Fruit fly (Drosophila melanogaster) whole organism, embryonic: ENCODE results near the gene Mocs1.

Source experiments
- Abd-B ChIP-seq: fragments of 200-800 bp; sonication (Bioruptor generic); optimal IDR thresholded peaks from 2 replicates; lab custom pipeline; 2018; ENCODE audit warnings: missing biosample characterization, mild to moderate bottlenecking, missing genetic modification characterization, moderate library complexity
- Awh ChIP-seq: fragments of 200-800 bp; sonication (Bioruptor generic); IDR thresholded peaks from 2 replicates; pipeline ENCODE4, ENCODE4 v1.3.6; 2022; ENCODE audit warnings: missing biosample characterization, missing genetic modification characterization
- CG10543 ChIP-seq: fragments of 200-800 bp; sonication (Bioruptor generic); optimal IDR thresholded peaks from 3 replicates; lab custom pipeline; 2017; ENCODE audit warnings: missing biosample characterization, mild to moderate bottlenecking, missing genetic modification characterization, moderate library complexity
- CG11504 ChIP-seq: fragments of 200-800 bp; sonication (Bioruptor generic); optimal IDR thresholded peaks from 3 replicates; lab custom pipeline; 2019; ENCODE audit warnings: missing biosample characterization, mild to moderate bottlenecking, missing genetic modification characterization, moderate library complexity
- CG12769 ChIP-seq: fragments of 200-800 bp; sonication (Bioruptor generic); optimal IDR thresholded peaks from 2 replicates; lab custom pipeline; 2019; ENCODE audit warnings: missing biosample characterization, mild to moderate bottlenecking, missing genetic modification characterization, moderate library complexity
- CG12942 ChIP-seq: fragments of 200-800 bp; sonication (Bioruptor generic); optimal IDR thresholded peaks from 3 replicates; lab custom pipeline; 2016; ENCODE audit warnings: missing biosample characterization, missing genetic modification characterization
- CG15514 ChIP-seq: fragments of 200-800 bp; sonication (Bioruptor generic); optimal IDR thresholded peaks from 3 replicates; lab custom pipeline; 2017; ENCODE audit warnings: missing biosample characterization, missing genetic modification characterization, mild to moderate bottlenecking, moderate library complexity, missing genetic modification reagents
- CG1603 ChIP-seq: fragments of 200-800 bp; sonication (Bioruptor generic); optimal IDR thresholded peaks from 2 replicates; lab custom pipeline; 2019; ENCODE audit warnings: missing biosample characterization, mild to moderate bottlenecking, missing genetic modification characterization, moderate library complexity
- CG16815 ChIP-seq: fragments of 200-800 bp; sonication (Bioruptor generic); optimal IDR thresholded peaks from 3 replicates; lab custom pipeline; 2017; ENCODE audit warnings: missing biosample characterization, mild to moderate bottlenecking, missing genetic modification characterization
- CG16863 ChIP-seq: fragments of 200-800 bp; sonication (Bioruptor generic); optimal IDR thresholded peaks from 3 replicates; lab custom pipeline; 2016; ENCODE audit warnings: missing biosample characterization, missing genetic modification characterization
- CG17328 ChIP-seq: fragments of 200-800 bp; sonication (Bioruptor generic); IDR thresholded peaks from 2 replicates; pipeline ENCODE4 v1.3.6; 2022; ENCODE audit warnings: missing biosample characterization, missing genetic modification characterization
- CG1792 ChIP-seq: fragments of 200-800 bp; sonication (Bioruptor generic); optimal IDR thresholded peaks from 2 replicates; lab custom pipeline; 2016; ENCODE audit warnings: missing biosample characterization, missing genetic modification characterization
- CG18599 ChIP-seq: fragments of 200-800 bp; sonication (Bioruptor generic); optimal IDR thresholded peaks from 3 replicates; lab custom pipeline; 2017; ENCODE audit warnings: missing biosample characterization, missing genetic modification characterization, mild to moderate bottlenecking, moderate library complexity, missing genetic modification reagents
- CG18619 ChIP-seq: fragments of 200-800 bp; sonication (Bioruptor generic); optimal IDR thresholded peaks from 3 replicates; lab custom pipeline; 2017; ENCODE audit warnings: missing biosample characterization, mild to moderate bottlenecking, missing genetic modification characterization
- CG18764 ChIP-seq: fragments of 200-800 bp; sonication (Bioruptor generic); optimal IDR thresholded peaks from 3 replicates; lab custom pipeline; 2016; ENCODE audit warnings: missing biosample characterization, missing genetic modification characterization
- CG3163 ChIP-seq: fragments of 200-800 bp; sonication (Bioruptor generic); optimal IDR thresholded peaks from 3 replicates; lab custom pipeline; 2016; ENCODE audit warnings: missing biosample characterization, missing genetic modification characterization
- CG4404 ChIP-seq: fragments of 200-800 bp; sonication (Bioruptor generic); IDR thresholded peaks from 2 replicates; pipeline ENCODE4 v1.3.6; 2022; ENCODE audit warnings: missing biosample characterization, missing genetic modification characterization
- CG5953 ChIP-seq: fragments of 200-800 bp; sonication (Bioruptor generic); IDR thresholded peaks from 2 replicates; pipeline ENCODE4 v1.3.6; 2022; ENCODE audit warnings: missing biosample characterization, missing genetic modification characterization
- CG7556 ChIP-seq: fragments of 200-800 bp; sonication (Bioruptor generic); optimal IDR thresholded peaks from 2 replicates; lab custom pipeline; 2017; ENCODE audit warnings: missing biosample characterization, mild to moderate bottlenecking, missing genetic modification characterization
- CG7786 ChIP-seq: fragments of 200-800 bp; sonication (Bioruptor generic); optimal IDR thresholded peaks from 2 replicates; lab custom pipeline; 2016; ENCODE audit warnings: missing biosample characterization, missing genetic modification characterization
- Dek ChIP-seq: fragments of 200-800 bp; sonication (Bioruptor generic); optimal IDR thresholded peaks from 3 replicates; lab custom pipeline; 2019; ENCODE audit warnings: missing biosample characterization, mild to moderate bottlenecking, missing genetic modification characterization, moderate library complexity
- Dref ChIP-seq: fragments of 200-800 bp; sonication (Bioruptor generic); IDR thresholded peaks from 2 replicates; pipeline ENCODE4 v1.3.6; 2022; ENCODE audit warnings: missing biosample characterization, missing genetic modification characterization
- Ets65A ChIP-seq: fragments of 200-800 bp; sonication (Bioruptor generic); peaks from one replicate; lab custom pipeline; 2016; ENCODE audit warnings: missing biosample characterization, missing genetic modification characterization
- Gug ChIP-seq: fragments of 200-800 bp; sonication (Bioruptor generic); IDR thresholded peaks from 4 replicates; pipeline ENCODE4 v1.3.6; 2022; ENCODE audit warnings: missing biosample characterization, missing genetic modification characterization
- H15 ChIP-seq: fragments of 200-800 bp; sonication (Bioruptor generic); IDR thresholded peaks from 3 replicates; pipeline ENCODE4 v1.3.6; 2022; ENCODE audit warnings: missing biosample characterization, missing genetic modification characterization
- Mes4 ChIP-seq: fragments of 200-800 bp; sonication (Bioruptor generic); optimal IDR thresholded peaks from 2 replicates; lab custom pipeline; 2016; ENCODE audit warnings: missing biosample characterization, missing genetic modification characterization
- NFAT ChIP-seq: fragments of 200-800 bp; sonication (Bioruptor generic); IDR thresholded peaks from 2 replicates; pipeline ENCODE4 v1.3.6; 2022; ENCODE audit warnings: missing biosample characterization, missing genetic modification characterization
- Nf-YB ChIP-seq: fragments of 200-800 bp; sonication (Bioruptor generic); optimal IDR thresholded peaks from 3 replicates; lab custom pipeline; 2019; ENCODE audit warnings: missing biosample characterization, mild to moderate bottlenecking, missing genetic modification characterization, moderate library complexity
- Oli ChIP-seq: fragments of 200-800 bp; sonication (Bioruptor generic); optimal IDR thresholded peaks from 2 replicates; lab custom pipeline; 2018; ENCODE audit warnings: missing biosample characterization, mild to moderate bottlenecking, missing genetic modification characterization, moderate library complexity
- Scr ChIP-seq: fragments of 200-800 bp; sonication (Bioruptor generic); IDR thresholded peaks from 2 replicates; pipeline ENCODE4 v1.3.6; 2022; ENCODE audit warnings: missing biosample characterization, missing genetic modification characterization; ENCODE audit not compliant: partially characterized antibody
- Side ChIP-seq: fragments of 200-800 bp; sonication (Bioruptor generic); optimal IDR thresholded peaks from 2 replicates; lab custom pipeline; 2016; ENCODE audit warnings: missing biosample characterization, missing genetic modification characterization
- Tbp ChIP-seq: fragments of >200 bp; optimal IDR thresholded peaks from 2 replicates; lab custom pipeline; 2018; ENCODE audit warnings: missing biosample characterization, missing genetic modification characterization
- bsh ChIP-seq, 2 experiments: fragments of 200-800 bp; sonication (Bioruptor generic); optimal IDR thresholded peaks; 2 replicates each; lab custom pipeline; 2017 to 2018; ENCODE audit warnings: mild to moderate bottlenecking in 2 of 2, missing biosample characterization in 2 of 2, missing genetic modification characterization in 2 of 2, moderate library complexity in 1 of 2
- chinmo ChIP-seq: fragments of 200-800 bp; sonication (Bioruptor generic); IDR thresholded peaks from 4 replicates; pipeline ENCODE4 v1.3.6; 2022; ENCODE audit warnings: missing biosample characterization, missing genetic modification characterization; ENCODE audit not compliant: partially characterized antibody
- chm ChIP-seq: fragments of 200-800 bp; sonication (Bioruptor generic); IDR thresholded peaks from 2 replicates; pipeline ENCODE4 v1.3.6; 2022; ENCODE audit warnings: missing biosample characterization, missing genetic modification characterization
- dpn ChIP-seq, 2 experiments: fragments of 200-800 bp; sonication (Bioruptor generic); optimal IDR thresholded peaks; 3 replicates each; lab custom pipeline; 2016; ENCODE audit warnings: missing biosample characterization in 2 of 2, missing genetic modification characterization in 2 of 2
- gcm ChIP-seq: fragments of 200-800 bp; sonication (Bioruptor generic); optimal IDR thresholded peaks from 2 replicates; lab custom pipeline; 2019; ENCODE audit warnings: missing biosample characterization, mild to moderate bottlenecking, missing genetic modification characterization, moderate library complexity
- kni ChIP-seq: fragments of 200-800 bp; sonication (Bioruptor generic); optimal IDR thresholded peaks from 3 replicates; lab custom pipeline; 2017; ENCODE audit warnings: mild to moderate bottlenecking, missing biosample characterization, missing genetic modification reagents, missing genetic modification characterization
- lab ChIP-seq: fragments of 200-800 bp; sonication (Bioruptor generic); optimal IDR thresholded peaks from 3 replicates; lab custom pipeline; 2017; ENCODE audit warnings: missing biosample characterization, missing genetic modification characterization, mild to moderate bottlenecking, moderate library complexity, missing genetic modification reagents
- nom ChIP-seq: fragments of 200-800 bp; sonication (Bioruptor generic); optimal IDR thresholded peaks from 2 replicates; lab custom pipeline; 2017; ENCODE audit warnings: missing biosample characterization, missing genetic modification characterization, mild to moderate bottlenecking, moderate library complexity, missing genetic modification reagents
- prd ChIP-seq, 3 experiments: fragments of >200 bp in 2 of 3; fragments of 200-800 bp in 1 of 3; sonication (Bioruptor generic) in 1 of 3; optimal IDR thresholded peaks in 2 of 3; IDR thresholded peaks in 1 of 3; 2 replicates in 2 of 3; 3 replicates in 1 of 3; pipeline versions ENCODE4 v1.3.6 to Lab custom; 2017 to 2022; ENCODE audit warnings: missing biosample characterization in 1 of 3, missing genetic modification characterization in 1 of 3
- sob ChIP-seq: fragments of 200-800 bp; sonication (Bioruptor generic); IDR thresholded peaks from 2 replicates; pipeline ENCODE4 v1.3.6; 2022; ENCODE audit warnings: missing biosample characterization, missing genetic modification characterization
- stc ChIP-seq: fragments of 200-800 bp; sonication (Bioruptor generic); IDR thresholded peaks from 2 replicates; pipeline ENCODE4 v1.3.6; 2022; ENCODE audit warnings: missing biosample characterization, missing genetic modification characterization
- sug ChIP-seq: fragments of 200-800 bp; optimal IDR thresholded peaks from 2 replicates; lab custom pipeline; 2019; ENCODE audit warnings: missing biosample characterization, mild to moderate bottlenecking, missing genetic modification characterization, moderate library complexity
- vfl ChIP-seq: fragments of 200-800 bp; sonication (Bioruptor generic); optimal IDR thresholded peaks from 2 replicates; lab custom pipeline; 2016; ENCODE audit warnings: missing biosample characterization, missing genetic modification characterization
- vnd ChIP-seq: fragments of 200-800 bp; sonication (Bioruptor generic); IDR thresholded peaks from 3 replicates; pipeline ENCODE4 v1.3.6; 2022; ENCODE audit warnings: missing biosample characterization, missing genetic modification characterization; ENCODE audit not compliant: partially characterized antibody
- vvl ChIP-seq: fragments of 200-800 bp; sonication (Bioruptor generic); IDR thresholded peaks from 2 replicates; pipeline ENCODE4 v1.3.6; 2022; ENCODE audit warnings: missing biosample characterization, missing genetic modification characterization
- wek ChIP-seq: fragments of 200-800 bp; sonication (Bioruptor generic); optimal IDR thresholded peaks from 3 replicates; lab custom pipeline; 2018; ENCODE audit warnings: missing biosample characterization, mild to moderate bottlenecking, missing genetic modification characterization, moderate library complexity

Gene Mocs1

dm6 chr3L:11091943-11092609 is 21.8 kb downstream of the Mocs1 start (continued):
- peak; percentile 22 for TF ChIP-seq CG18619 (GFP tag; lab: Kevin White, UChicago)
- TF ChIP-seq lab (GFP tag; lab: Kevin White, UChicago), result peak; percentile 80
- peak; percentile 39 for TF ChIP-seq CG12942 (GFP tag; lab: Kevin White, UChicago)
- TF ChIP-seq Scr (GFP tag; lab: Robert Waterston, UW), result peak; percentile 45; the same call in 1 of the 2 replicates
- peak; percentile 60 for TF ChIP-seq CG12769 (tag; lab: Kevin White, UChicago)
- peak; percentile 68 to 74 for TF ChIP-seq dpn (GFP tag; optimal IDR thresholded peaks at IDR 0.05; lab: Kevin White, UChicago)
- peak; percentile 47 for TF ChIP-seq CG18599 (GFP tag; lab: Kevin White, UChicago)
- TF ChIP-seq CG16815 (GFP tag; lab: Kevin White, UChicago), result peak; percentile 37
- peak; percentile 6 for TF ChIP-seq Oli
- TF ChIP-seq Awh (GFP tag; lab: Robert Waterston, UW), result no peak
- peak; percentile 28 for TF ChIP-seq Abd-B (GFP tag; lab: Kevin White, UChicago)
- TF ChIP-seq CG5953, result no peak
- peak; percentile 68 for TF ChIP-seq Ets65A (GFP tag; lab: Kevin White, UChicago)
- 0 out of 2 replicates have a peak, but pooled peaks have one; percentile 9 for TF ChIP-seq stc (GFP tag; lab: Robert Waterston, UW)
- TF ChIP-seq CG11504, result peak; percentile 7
- peak; percentile 76 for TF ChIP-seq Side (GFP tag; lab: Kevin White, UChicago)
- peak; percentile 84 for TF ChIP-seq chm (GFP tag; lab: Robert Waterston, UW)
- peak; percentile 11 for TF ChIP-seq sug
- TF ChIP-seq Dek (tag; lab: Kevin White, UChicago), result peak; percentile 2
- peak; percentile 43 for TF ChIP-seq CG3163 (GFP tag; lab: Kevin White, UChicago)
- peak in 1 of 2 experiments; percentile 34 for TF ChIP-seq bsh (GFP tag; optimal IDR thresholded peaks at IDR 0.05; lab: Kevin White, UChicago)
- TF ChIP-seq wek (GFP tag; lab: Kevin White, UChicago), result no peak
- no peak; the same call in 1 of the 2 replicates for TF ChIP-seq NFAT (GFP tag; lab: Robert Waterston, UW)
- peak; percentile 94 for TF ChIP-seq chinmo
- no peak for TF ChIP-seq Tbp
- TF ChIP-seq CG1792 (GFP tag; lab: Kevin White, UChicago), result peak; percentile 36
- peak; percentile 44; the same call in 2 of the 4 replicates for TF ChIP-seq Gug (GFP tag; lab: Robert Waterston, UW)
- TF ChIP-seq CG10543 (GFP tag; lab: Kevin White, UChicago), result no peak
- TF ChIP-seq gcm (GFP tag; lab: Kevin White, UChicago), result no peak
- peak; percentile 42 for TF ChIP-seq CG16863 (GFP tag; lab: Kevin White, UChicago)
- peak; percentile 42; the same call in 1 of the 2 replicates for TF ChIP-seq CG17328 (GFP tag; lab: Robert Waterston, UW)
- peak; percentile 57 for TF ChIP-seq Mes4 (GFP tag; lab: Kevin White, UChicago)
- TF ChIP-seq vnd (GFP tag; lab: Robert Waterston, UW), result no peak
- no peak for TF ChIP-seq prd (optimal IDR thresholded peaks at IDR 0.05; lab: Kevin White, UChicago)
- TF ChIP-seq prd (GFP tag; IDR thresholded peaks at IDR 0.05; lab: Robert Waterston, UW), result peak; percentile 52
- TF ChIP-seq nom (GFP tag; lab: Kevin White, UChicago), result peak; percentile 59
- TF ChIP-seq CG4404 (GFP tag; lab: Robert Waterston, UW), result 0 out of 2 replicates have a peak, but pooled peaks have one; percentile 24
- TF ChIP-seq sob (GFP tag; lab: Robert Waterston, UW), result peak; percentile 78
- peak; percentile 31 for TF ChIP-seq CG7786 (GFP tag; lab: Kevin White, UChicago)
- no peak for TF ChIP-seq Dref (GFP tag; lab: Robert Waterston, UW)
- TF ChIP-seq CG18764 (GFP tag; lab: Kevin White, UChicago), result peak; percentile 52
- peak; percentile 5 for TF ChIP-seq CG7556 (GFP tag; lab: Kevin White, UChicago)
- TF ChIP-seq CG1603 (tag; lab: Kevin White, UChicago), result peak; percentile 32
- TF ChIP-seq kni (GFP tag; lab: Kevin White, UChicago), result peak; percentile 79
- TF ChIP-seq H15 (GFP tag; lab: Robert Waterston, UW), result peak; percentile 37; the same call in 2 of the 3 replicates
- peak; percentile 79 for TF ChIP-seq vvl (GFP tag; lab: Robert Waterston, UW)
- TF ChIP-seq CG15514 (GFP tag; lab: Kevin White, UChicago), result peak; percentile 62
- peak; percentile 22 for TF ChIP-seq vfl
- peak; percentile 3 for TF ChIP-seq Nf-YB
